Worm (Caenorhabditis elegans) whole organism, young adult: Measurements from ENCODE around the gene F56C9.6.

Source experiments
- K11D2.4 ChIP-seq: fragments of 200-800 bp; sonication (Bioruptor generic); IDR thresholded peaks from 2 replicates; pipeline ENCODE4 v1.3.6; 2022; ENCODE audit warnings: missing genetic modification reagents, missing genetic modification characterization, missing compliant biosample characterization
- Y56A3A.18 ChIP-seq: fragments of 200-800 bp; sonication (Bioruptor generic); IDR thresholded peaks from 2 replicates; pipeline ENCODE4 v1.3.6; 2022; ENCODE audit warnings: missing genetic modification reagents, missing genetic modification characterization, missing compliant biosample characterization
- aptf-2 ChIP-seq: fragments of 200-800 bp; sonication (Bioruptor generic); conservative IDR thresholded peaks from 2 replicates; pipeline ENCODE4 v1.3.6; 2022; ENCODE audit warnings: missing genetic modification reagents, missing genetic modification characterization, missing compliant biosample characterization
- hlh-12 ChIP-seq: sonication (generic microtip); optimal IDR thresholded peaks from 2 replicates; lab custom pipeline; 2016; ENCODE audit warnings: missing genetic modification characterization, missing compliant biosample characterization
- snpc-4 ChIP-seq, 5 experiments: fragments of 150-350 bp in 1 of 5; sonication (generic microtip) in 4 of 5; optimal IDR thresholded peaks; 2 replicates each; lab custom pipeline; 2014 to 2018; ENCODE audit warnings: missing genetic modification characterization in 5 of 5, missing biosample characterization in 3 of 5, antibody characterized with exemption in 2 of 5, mild to moderate bottlenecking in 2 of 5, missing compliant biosample characterization in 2 of 5, missing genotype in 2 of 5, moderate library complexity in 2 of 5, missing genetic modification reagents in 1 of 5

DNA sequence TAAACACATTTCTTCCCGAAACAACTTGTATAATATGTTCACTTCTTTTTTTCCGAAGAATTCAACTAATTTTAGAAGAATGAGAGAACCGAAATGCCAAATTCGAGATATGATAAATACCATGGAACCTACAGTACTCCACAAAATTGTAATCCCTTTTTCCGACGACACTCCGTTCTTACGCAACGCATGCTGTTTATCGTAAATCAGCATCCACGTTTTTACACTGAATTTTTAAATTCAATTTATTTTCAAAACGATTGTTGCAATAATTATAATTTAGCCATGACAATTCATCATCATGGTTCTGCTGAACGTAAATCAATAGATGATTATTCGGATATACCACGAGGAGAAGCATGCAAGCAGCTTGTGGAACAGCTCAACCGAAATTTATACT lies 29.4 kb downstream of the F56C9.6 start, which contains the start of gene B0361.3:
- no peak for TF ChIP-seq hlh-12 (tag; lab: Kevin White, UChicago)
- no peak for TF ChIP-seq Y56A3A.18
- TF ChIP-seq aptf-2 = no peak
- TF ChIP-seq snpc-4 (GFP tag; optimal IDR thresholded peaks at IDR 0.05; lab: Kevin White, UChicago) = no peak
- peak in 1 of 4 experiments; percentile 55 for TF ChIP-seq snpc-4 (tag; optimal IDR thresholded peaks at IDR 0.05; lab: Kevin White, UChicago)
- TF ChIP-seq K11D2.4 = no peak
